Worm (Caenorhabditis elegans): Measurements from ENCODE around the gene lge-1.

- TF ChIP-seq bed-3 (GFP tag; optimal IDR thresholded peaks at IDR 0.05) (no peak), ham-2 (GFP tag; optimal IDR thresholded peaks at IDR 0.05) (no peak), lsy-2 (tag; optimal IDR thresholded peaks at IDR 0.05) (no peak), snpc-4 (tag; optimal IDR thresholded peaks at IDR 0.05) (no peak), unc-39 (tag; optimal IDR thresholded peaks at IDR 0.05) (no peak), lin-13 (tag; optimal IDR thresholded peaks at IDR 0.05) (no peak)
These were observed 25.1 kb upstream of the lge-1 start, which contains the start of gene pho-7 for ce11 chrX:10941255-10941654.
